Fruit fly (Drosophila melanogaster): ENCODE data around the gene CG12065.

Gene CG12065

dm6 chrX:8588607-8589171, 14.6 kb downstream of the CG12065 start, which contains the start of gene CG12081 (continued):
- TF ChIP-seq CG8281 (tag; optimal IDR thresholded peaks at IDR 0.05) (no peak), wor (GFP tag; IDR thresholded peaks at IDR 0.05) (no peak), vvl (GFP tag; IDR thresholded peaks at IDR 0.05) (0 out of 2 replicates have a peak, but pooled peaks have one; percentile 40), E2f2 (GFP tag; IDR thresholded peaks at IDR 0.05) (peak; percentile 75), CG34224 (GFP tag; IDR thresholded peaks at IDR 0.05; ENCODE audit: partially characterized antibody) (peak; percentile 87), CG18476 (GFP tag; optimal IDR thresholded peaks at IDR 0.05) (no peak), Poxn (GFP tag; IDR thresholded peaks at IDR 0.05) (no peak), Lhr (GFP tag; optimal IDR thresholded peaks at IDR 0.05) (peak; percentile 48), knrl (GFP tag; IDR thresholded peaks at IDR 0.05; ENCODE audit: partially characterized antibody) (peak; percentile 86), CG7928 (GFP tag; optimal IDR thresholded peaks at IDR 0.05) (peak; percentile 28), twi (tag; optimal IDR thresholded peaks at IDR 0.05) (peak; percentile 43), bsh (GFP tag; optimal IDR thresholded peaks at IDR 0.05) (no peak), CG1529 (GFP tag; optimal IDR thresholded peaks at IDR 0.05) (no peak), CG1603 (tag; optimal IDR thresholded peaks at IDR 0.05) (peak; percentile 88), crp (GFP tag; optimal IDR thresholded peaks at IDR 0.05) (peak in 1 of 2 experiments; percentile 42), CG8290 (GFP tag; optimal IDR thresholded peaks at IDR 0.05) (peak; percentile 52), CG8290 (tag; optimal IDR thresholded peaks at IDR 0.05) (peak; percentile 18 to 78), onecut (GFP tag; IDR thresholded peaks at IDR 0.05) (peak; percentile 72), inv (GFP tag; IDR thresholded peaks at IDR 0.05; ENCODE audit: partially characterized antibody) (peak; percentile 85), Elba2 (GFP tag; optimal IDR thresholded peaks at IDR 0.05) (peak; percentile 78), Ets65A (GFP tag) (peak; percentile 50), Dfd (GFP tag; optimal IDR thresholded peaks at IDR 0.05) (no peak), CG6791 (GFP tag; IDR thresholded peaks at IDR 0.05; ENCODE audit: partially characterized antibody) (peak; percentile 92), Sry-δ (GFP tag; optimal IDR thresholded peaks at IDR 0.05) (peak; percentile 82), Rfx (GFP tag; IDR thresholded peaks at IDR 0.05) (peak; percentile 42; the same call in 1 of the 2 replicates), unc-4 (GFP tag; IDR thresholded peaks at IDR 0.05; ENCODE audit: partially characterized antibody) (peak; percentile 83), esg (GFP tag; conservative IDR thresholded peaks at IDR 0.05) (no peak), nerfin-2 (GFP tag; IDR thresholded peaks at IDR 0.05; ENCODE audit: partially characterized antibody) (peak; percentile 85), sug (tag; optimal IDR thresholded peaks at IDR 0.05) (peak; percentile 37), bbx (GFP tag; IDR thresholded peaks at IDR 0.05; ENCODE audit: partially characterized antibody) (peak; percentile 91), ara (GFP tag; IDR thresholded peaks at IDR 0.05) (0 out of 2 replicates have a peak, but pooled peaks have one; percentile 34), CG13287 (GFP tag; IDR thresholded peaks at IDR 0.05; ENCODE audit: partially characterized antibody) (peak; percentile 92), CG7963 (GFP tag; IDR thresholded peaks at IDR 0.05; ENCODE audit: partially characterized antibody) (peak; percentile 87), sens (GFP tag) (peak; percentile 84), sna (GFP tag; IDR thresholded peaks at IDR 0.05; ENCODE audit: partially characterized antibody) (peak; percentile 81), pzg (GFP tag; optimal IDR thresholded peaks at IDR 0.05) (peak; percentile 80), Adf1 (GFP tag; IDR thresholded peaks at IDR 0.05) (peak; percentile 29; the same call in 1 of the 2 replicates), gfzf (GFP tag; optimal IDR thresholded peaks at IDR 0.05) (peak; percentile 34), sd (tag; optimal IDR thresholded peaks at IDR 0.05) (peak; percentile 60), Dbx (GFP tag; IDR thresholded peaks at IDR 0.05) (peak; percentile 43; the same call in 1 of the 3 replicates), trem (tag; optimal IDR thresholded peaks at IDR 0.05) (peak; percentile 53), CG15073 (GFP tag; optimal IDR thresholded peaks at IDR 0.05) (no peak), MESR4 (GFP tag; optimal IDR thresholded peaks at IDR 0.05) (peak; percentile 86), CG14860 (GFP tag; IDR thresholded peaks at IDR 0.05; ENCODE audit: partially characterized antibody) (peak; percentile 87), Sry-β (GFP tag; optimal IDR thresholded peaks at IDR 0.05) (peak; percentile 78), chinmo (GFP tag; IDR thresholded peaks at IDR 0.05; ENCODE audit: partially characterized antibody) (peak; percentile 91), CG9932 (GFP tag; IDR thresholded peaks at IDR 0.05) (peak; percentile 38; the same call in 1 of the 2 replicates), CTCF (GFP tag; optimal IDR thresholded peaks at IDR 0.05) (peak; percentile 3), ci (GFP tag; IDR thresholded peaks at IDR 0.05) (0 out of 3 replicates have a peak, but pooled peaks have one; percentile 40)

Data from whole organism, embryonic.